Fruit fly (Drosophila melanogaster): ENCODE data around the gene CG33290.

dm6 chr3L:21554752-21555151 is 12.6 kb downstream of the CG33290 start, which contains the start of gene Wnk:
- no peak for TF ChIP-seq lz (GFP tag; optimal IDR thresholded peaks at IDR 0.05)
- TF ChIP-seq esn (GFP tag; optimal IDR thresholded peaks at IDR 0.05): no peak
- no peak for TF ChIP-seq OdsH (GFP tag; optimal IDR thresholded peaks at IDR 0.05)
- no peak for TF ChIP-seq CG10669 (GFP tag; optimal IDR thresholded peaks at IDR 0.05)
- TF ChIP-seq CG6163 (GFP tag; IDR thresholded peaks at IDR 0.05): no peak
- TF ChIP-seq pdm3 (GFP tag; optimal IDR thresholded peaks at IDR 0.05): no peak
